Worm (Caenorhabditis elegans) whole organism, L3 larva: ENCODE data around the gene R04E5.9.

Experiments used
- R02D3.7 ChIP-seq: fragments of 150-350 bp; optimal IDR thresholded peaks from 2 replicates; lab custom pipeline; 2014; ENCODE audit warnings: missing biosample characterization, missing genetic modification characterization
- ZK546.5 ChIP-seq: sonication (generic microtip); optimal IDR thresholded peaks from 2 replicates; lab custom pipeline; 2017; ENCODE audit warnings: missing biosample characterization, missing genetic modification characterization
- ama-1 ChIP-seq: fragments of 150-350 bp; optimal IDR thresholded peaks from 2 replicates; lab custom pipeline; 2018
- ceh-28 ChIP-seq: fragments of 150-350 bp; optimal IDR thresholded peaks from 2 replicates; lab custom pipeline; 2014; ENCODE audit warnings: missing biosample characterization, missing genetic modification reagents, missing genetic modification characterization
- egl-27 ChIP-seq: sonication (generic microtip); optimal IDR thresholded peaks from 4 replicates; lab custom pipeline; 2017; ENCODE audit warnings: missing biosample characterization, missing genetic modification reagents, missing genetic modification characterization
- egl-5 ChIP-seq: fragments of 150-350 bp; optimal IDR thresholded peaks from 2 replicates; lab custom pipeline; 2017; ENCODE audit warnings: missing biosample characterization, missing genetic modification reagents, missing genetic modification characterization, inconsistent platforms
- elt-1 ChIP-seq: fragments of 150-350 bp; optimal IDR thresholded peaks from 2 replicates; lab custom pipeline; 2014; ENCODE audit warnings: missing biosample characterization, missing genetic modification characterization
- elt-2 ChIP-seq: sonication (generic microtip); optimal IDR thresholded peaks from 2 replicates; lab custom pipeline; 2016; ENCODE audit warnings: missing genetic modification reagents, mild to moderate bottlenecking, missing genetic modification characterization, missing compliant biosample characterization
- eor-1 ChIP-seq, 2 experiments: fragments of 150-350 bp; optimal IDR thresholded peaks; 2 replicates each; lab custom pipeline; 2014 to 2018; ENCODE audit warnings: missing biosample characterization in 2 of 2, missing genetic modification characterization in 2 of 2
- fkh-2 ChIP-seq: fragments of 150-350 bp; optimal IDR thresholded peaks from 2 replicates; lab custom pipeline; 2014; ENCODE audit warnings: missing biosample characterization, missing genetic modification reagents, missing genetic modification characterization
- hmg-11 ChIP-seq: sonication (generic microtip); optimal IDR thresholded peaks from 2 replicates; lab custom pipeline; 2016; ENCODE audit warnings: missing genetic modification characterization, missing compliant biosample characterization
- jun-1 ChIP-seq: fragments of 150-350 bp; optimal IDR thresholded peaks from 2 replicates; lab custom pipeline; 2014; ENCODE audit warnings: missing biosample characterization, missing genetic modification reagents, missing genetic modification characterization
- lin-39 ChIP-seq: fragments of 150-350 bp; optimal IDR thresholded peaks from 2 replicates; lab custom pipeline; 2018; ENCODE audit warnings: missing biosample characterization, missing genetic modification reagents, missing genetic modification characterization
- mdl-1 ChIP-seq: fragments of 150-350 bp; optimal IDR thresholded peaks from 2 replicates; lab custom pipeline; 2014; ENCODE audit warnings: missing biosample characterization, missing genetic modification characterization
- nfya-1 ChIP-seq: sonication (generic microtip); optimal IDR thresholded peaks from 2 replicates; lab custom pipeline; 2017; ENCODE audit warnings: missing genetic modification characterization, mild to moderate bottlenecking, missing compliant biosample characterization, antibody characterized with exemption, moderate library complexity; ENCODE audit not compliant: insufficient read depth
- nhr-11 ChIP-seq: fragments of 150-350 bp; optimal IDR thresholded peaks from 2 replicates; lab custom pipeline; 2014; ENCODE audit warnings: missing biosample characterization, missing genetic modification characterization
- nhr-12 ChIP-seq: fragments of 150-350 bp; optimal IDR thresholded peaks from 2 replicates; lab custom pipeline; 2014; ENCODE audit warnings: missing biosample characterization, missing genetic modification characterization
- nhr-23 ChIP-seq: fragments of 150-350 bp; optimal IDR thresholded peaks from 2 replicates; lab custom pipeline; 2014; ENCODE audit warnings: missing biosample characterization, missing genetic modification reagents, missing genetic modification characterization
- nhr-43 ChIP-seq: sonication (generic microtip); optimal IDR thresholded peaks from 2 replicates; lab custom pipeline; 2016; ENCODE audit warnings: mild to moderate bottlenecking, missing genetic modification characterization, missing compliant biosample characterization; ENCODE audit not compliant: poor library complexity, severe bottlenecking
- nhr-67 ChIP-seq: fragments of 150-350 bp; optimal IDR thresholded peaks from 2 replicates; lab custom pipeline; 2014; ENCODE audit warnings: missing biosample characterization, missing genetic modification characterization
- nhr-76 ChIP-seq: fragments of 150-350 bp; sonication (generic microtip); optimal IDR thresholded peaks from 5 replicates; lab custom pipeline; 2014; ENCODE audit warnings: missing biosample characterization, missing genetic modification characterization
- pha-4 ChIP-seq: fragments of 150-350 bp; optimal IDR thresholded peaks from 2 replicates; lab custom pipeline; 2014; ENCODE audit warnings: missing biosample characterization, missing genetic modification reagents, missing genetic modification characterization
- pqm-1 ChIP-seq: fragments of 150-350 bp; optimal IDR thresholded peaks from 2 replicates; lab custom pipeline; 2017; ENCODE audit warnings: missing biosample characterization, missing genetic modification characterization, inconsistent platforms
- skn-1 ChIP-seq: fragments of 150-350 bp; optimal IDR thresholded peaks from 2 replicates; lab custom pipeline; 2014; ENCODE audit warnings: missing biosample characterization, missing genetic modification characterization
- snpc-4 ChIP-seq: fragments of 150-350 bp; optimal IDR thresholded peaks from 2 replicates; lab custom pipeline; 2014; ENCODE audit warnings: missing biosample characterization, missing genetic modification characterization
- tbx-2 ChIP-seq: sonication (generic microtip); optimal IDR thresholded peaks from 2 replicates; lab custom pipeline; 2016; ENCODE audit warnings: mild to moderate bottlenecking, missing genetic modification characterization, missing compliant biosample characterization
- unc-39 ChIP-seq: sonication (generic microtip); optimal IDR thresholded peaks from 4 replicates; lab custom pipeline; 2017; ENCODE audit warnings: missing biosample characterization, missing genetic modification characterization
- unc-62 ChIP-seq: fragments of 150-350 bp; sonication (generic microtip); optimal IDR thresholded peaks from 4 replicates; lab custom pipeline; 2014; ENCODE audit warnings: missing biosample characterization, missing genetic modification reagents, missing genetic modification characterization
- ztf-11 ChIP-seq: fragments of 150-350 bp; optimal IDR thresholded peaks from 2 replicates; lab custom pipeline; 2014; ENCODE audit warnings: missing biosample characterization, missing genetic modification characterization

The R04E5.9 gene

DNA sequence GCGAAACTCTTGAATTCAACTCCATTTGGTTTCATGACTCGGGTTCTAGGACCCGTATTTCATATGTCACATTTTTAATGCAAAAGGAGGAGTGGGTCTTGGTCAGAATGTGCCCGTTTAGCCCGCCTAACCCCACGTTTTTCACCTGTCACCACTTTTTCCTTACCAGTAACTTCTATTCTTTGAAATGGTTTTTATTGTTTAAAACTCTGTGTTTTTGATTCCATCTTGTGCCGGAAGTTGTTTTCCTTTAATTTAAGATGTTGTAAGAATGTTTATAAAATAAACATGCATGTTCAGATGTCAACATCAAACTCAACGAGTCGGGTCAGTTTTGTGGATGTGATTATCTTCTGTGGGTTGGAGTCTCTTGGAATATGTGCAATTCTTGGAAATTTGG, 32.4 kb downstream of the R04E5.9 start, which contains the start of gene ZK721.4:
Gene ZK721.4 (plus strand): TSS at position 301 of the 400 bp plus-strand sequence.
- no peak for TF ChIP-seq ZK546.5 (tag; lab: Kevin White, UChicago)
- no peak for TF ChIP-seq ceh-28
- TF ChIP-seq jun-1 (tag; lab: Kevin White, UChicago), result no peak

DNA sequence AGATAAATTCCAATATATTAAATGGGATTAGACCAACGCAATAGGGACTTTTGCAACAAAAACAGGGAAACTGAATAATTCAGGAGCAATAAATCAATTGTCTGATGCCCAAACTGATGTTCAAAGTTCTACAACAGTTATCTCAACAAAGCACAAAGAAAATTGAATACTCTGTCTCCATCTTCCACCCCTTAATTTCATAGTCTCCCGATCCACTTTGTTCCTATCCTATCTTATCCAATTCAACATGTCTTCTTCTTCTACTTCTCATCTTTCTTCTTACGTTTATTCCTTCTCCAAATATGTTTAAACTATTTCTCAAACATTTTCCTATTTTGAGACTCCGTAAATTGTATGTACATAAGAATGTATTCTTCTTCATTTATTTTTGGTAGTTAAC, 40.6 kb downstream of the R04E5.9 start:
- TF ChIP-seq fkh-2 (tag; lab: Kevin White, UChicago) (no peak), unc-39 (no peak), eor-1 (tag; optimal IDR thresholded peaks at IDR 0.05; lab: Kevin White, UChicago) (no peak), snpc-4 (tag; lab: Kevin White, UChicago) (no peak)

DNA sequence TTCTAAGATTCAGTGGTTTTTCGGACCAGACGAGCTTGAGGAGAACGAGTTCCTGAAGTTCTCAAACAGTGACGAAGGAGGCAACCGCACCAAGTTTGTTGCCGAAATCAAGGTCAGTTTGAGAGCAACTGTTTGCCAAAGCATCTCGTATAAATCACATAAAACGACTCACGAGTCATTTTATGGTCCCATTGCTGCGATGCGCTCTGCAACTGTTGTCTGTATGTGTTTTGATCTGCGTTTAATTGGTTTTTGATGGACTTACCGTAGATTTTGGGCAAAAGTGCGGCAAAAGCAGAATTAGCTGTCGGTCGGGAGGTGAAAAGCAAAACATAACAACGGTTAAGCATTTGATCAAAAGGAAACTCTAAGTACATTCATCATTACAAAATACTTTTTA, 46.9 kb downstream of the R04E5.9 start:
- TF ChIP-seq egl-5 (tag; lab: Kevin White, UChicago) (peak; percentile 98), hmg-11 (tag; lab: Kevin White, UChicago) (no peak)

DNA sequence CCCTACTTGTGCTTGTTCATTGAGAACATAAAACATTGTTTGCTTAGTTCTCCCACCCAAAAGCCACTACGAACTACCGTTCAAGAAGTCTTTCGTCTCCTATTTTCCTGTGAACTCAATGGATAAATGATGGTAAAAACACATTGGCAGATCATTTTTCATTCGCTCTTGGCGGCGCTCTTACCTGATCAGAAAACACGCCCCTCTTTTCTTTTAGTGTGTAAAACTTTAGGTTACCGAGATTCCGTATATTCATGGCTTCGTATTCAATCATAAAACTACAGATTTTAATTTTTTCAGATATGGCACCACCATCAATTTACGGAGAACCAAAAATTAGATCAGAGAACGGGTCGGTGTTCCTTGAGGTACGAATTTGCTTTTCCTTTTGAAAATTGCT, 47.3 kb downstream of the R04E5.9 start, which contains the start of gene zig-12:
Gene zig-12 (plus strand): TSS at position 301 of the 400 bp plus-strand sequence.
- TF ChIP-seq ama-1 (no peak), nhr-11 (no peak), nhr-67 (tag; lab: Kevin White, UChicago) (no peak), egl-27 (tag; lab: Kevin White, UChicago) (no peak), tbx-2 (tag; lab: Kevin White, UChicago) (no peak), nhr-12 (no peak), unc-62 (GFP tag; lab: Kevin White, UChicago) (no peak), pha-4 (tag; lab: Kevin White, UChicago) (no peak), nhr-23 (tag; lab: Kevin White, UChicago) (no peak), nhr-76 (tag; lab: Kevin White, UChicago) (no peak), unc-39 (no peak)

DNA sequence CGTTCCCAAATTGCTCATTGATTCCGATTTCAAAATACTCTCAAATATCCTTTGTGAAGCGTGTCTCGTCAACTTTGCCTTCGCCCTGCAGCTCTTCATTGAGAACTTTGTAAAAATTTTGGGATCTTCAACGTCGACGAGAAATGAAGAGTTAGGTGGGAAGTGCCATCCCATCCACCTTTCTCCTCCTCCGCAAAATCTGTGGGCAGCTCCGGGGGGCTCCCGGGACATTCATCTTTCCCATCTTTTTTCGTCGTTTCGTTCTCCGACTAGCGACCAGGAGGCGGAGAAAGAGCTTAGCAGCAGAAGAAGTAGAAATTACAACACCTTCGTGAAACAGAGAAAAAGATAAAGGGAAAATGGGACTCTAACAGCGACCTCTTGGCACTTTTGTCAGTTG, 48.0 kb downstream of the R04E5.9 start:
- TF ChIP-seq nfya-1 (tag; lab: Kevin White, UChicago), result peak; percentile 19
- TF ChIP-seq tbx-2 (tag; lab: Kevin White, UChicago), result no peak
- TF ChIP-seq nhr-76 (tag; lab: Kevin White, UChicago), result no peak

DNA sequence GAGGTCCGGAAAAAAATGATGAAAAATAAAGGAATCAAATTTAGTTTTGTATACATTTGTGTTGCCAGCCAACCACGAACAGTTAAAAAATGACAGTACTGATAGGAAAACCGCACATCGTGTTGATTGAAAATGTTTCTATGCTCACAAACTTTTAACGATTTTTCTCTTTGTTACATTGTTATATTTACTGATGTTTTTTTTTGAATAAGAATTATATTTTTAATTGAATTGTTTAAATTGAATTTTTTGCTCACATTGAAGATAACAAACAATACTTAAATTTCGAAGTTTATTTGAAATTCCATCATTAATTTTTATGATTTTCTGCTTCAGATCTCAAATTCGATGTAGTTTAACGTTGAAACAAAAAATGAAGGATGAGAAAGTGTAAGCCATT, 49.4 kb downstream of the R04E5.9 start, which contains the start of gene M02D8.5:
Gene M02D8.5 (minus strand): TSS at position 101 of the 400 bp plus-strand sequence.
- TF ChIP-seq nhr-11 (no peak), snpc-4 (tag; lab: Kevin White, UChicago) (no peak), ztf-11 (tag; lab: Kevin White, UChicago) (no peak), skn-1 (tag; lab: Kevin White, UChicago) (no peak), mdl-1 (no peak), nfya-1 (tag; lab: Kevin White, UChicago) (no peak), tbx-2 (tag; lab: Kevin White, UChicago) (no peak), elt-2 (tag; lab: Kevin White, UChicago) (no peak), nhr-43 (tag; lab: Kevin White, UChicago) (no peak), nhr-76 (tag; lab: Kevin White, UChicago) (no peak), ZK546.5 (tag; lab: Kevin White, UChicago) (no peak), nhr-67 (tag; lab: Kevin White, UChicago) (no peak), elt-1 (tag; lab: Kevin White, UChicago) (no peak), unc-39 (no peak), eor-1 (tag; optimal IDR thresholded peaks at IDR 0.05; lab: Kevin White, UChicago) (no peak), ama-1 (no peak)
- TF ChIP-seq, all 47 proteins: peak for 0

DNA sequence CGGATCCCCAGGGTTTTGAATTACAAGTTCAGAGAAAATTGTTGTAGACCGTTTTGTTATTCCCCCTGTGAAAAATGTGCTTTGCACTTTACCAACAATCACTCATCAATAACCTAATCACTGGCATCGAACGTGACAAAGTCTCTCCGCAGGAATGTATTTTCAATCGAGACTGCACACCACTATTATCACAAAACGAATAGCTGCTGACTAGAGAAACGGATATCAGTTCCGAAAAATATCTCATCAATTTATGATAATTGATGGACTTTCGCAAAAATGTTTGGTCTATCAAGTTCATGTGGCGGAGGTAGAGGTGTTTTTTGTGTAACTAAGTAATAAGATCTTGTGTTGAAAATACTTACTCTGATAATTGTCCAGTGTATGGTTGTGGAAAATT, 49.9 kb downstream of the R04E5.9 start:
- TF ChIP-seq pqm-1 (peak; percentile 22), mdl-1 (no peak), unc-39 (no peak), R02D3.7 (tag; lab: Kevin White, UChicago) (no peak), lin-39 (tag; lab: Kevin White, UChicago) (peak; percentile 18)
